Worm (Caenorhabditis elegans) whole organism, L2 larva: ENCODE data around the gene T24E12.13.

ENCODE experiments used
- C34F6.9 ChIP-seq: fragments of 150-350 bp; optimal IDR thresholded peaks from 2 replicates; lab custom pipeline; 2014; ENCODE audit warnings: missing biosample characterization, missing genetic modification characterization
- ZK546.5 ChIP-seq: sonication (generic microtip); optimal IDR thresholded peaks from 2 replicates; lab custom pipeline; 2017; ENCODE audit warnings: missing biosample characterization, missing genetic modification characterization
- alr-1 ChIP-seq: fragments of 150-350 bp; optimal IDR thresholded peaks from 2 replicates; lab custom pipeline; 2014; ENCODE audit warnings: missing biosample characterization, missing genetic modification characterization
- aly-2 ChIP-seq: fragments of 150-350 bp; optimal IDR thresholded peaks from 2 replicates; lab custom pipeline; 2014; ENCODE audit warnings: missing biosample characterization, missing genetic modification characterization
- ama-1 ChIP-seq: fragments of 150-350 bp; optimal IDR thresholded peaks from 2 replicates; lab custom pipeline; 2018; ENCODE audit warnings: inconsistent platforms
- blmp-1 ChIP-seq: sonication (generic microtip); optimal IDR thresholded peaks from 2 replicates; lab custom pipeline; 2017; ENCODE audit warnings: missing genetic modification characterization, mild to moderate bottlenecking, missing compliant biosample characterization, antibody characterized with exemption, moderate library complexity; ENCODE audit not compliant: insufficient read depth
- ceh-16 ChIP-seq: fragments of 150-350 bp; optimal IDR thresholded peaks from 2 replicates; lab custom pipeline; 2014; ENCODE audit warnings: missing biosample characterization, missing genetic modification characterization
- ceh-82 ChIP-seq: fragments of 150-350 bp; optimal IDR thresholded peaks from 2 replicates; lab custom pipeline; 2014; ENCODE audit warnings: missing biosample characterization, missing genetic modification characterization
- crh-2 ChIP-seq: sonication (generic microtip); optimal IDR thresholded peaks from 2 replicates; lab custom pipeline; 2017; ENCODE audit warnings: missing biosample characterization, missing genetic modification characterization
- dmd-4 ChIP-seq: sonication (generic microtip); optimal IDR thresholded peaks from 2 replicates; lab custom pipeline; 2017; ENCODE audit warnings: missing biosample characterization, missing genetic modification characterization
- elt-1 ChIP-seq: fragments of 150-350 bp; optimal IDR thresholded peaks from 2 replicates; lab custom pipeline; 2014; ENCODE audit warnings: missing biosample characterization, missing genetic modification characterization
- elt-3 ChIP-seq: sonication (generic microtip); optimal IDR thresholded peaks from 2 replicates; lab custom pipeline; 2017; ENCODE audit warnings: missing biosample characterization, missing genetic modification characterization
- fos-1 ChIP-seq: fragments of 150-350 bp; optimal IDR thresholded peaks from 2 replicates; lab custom pipeline; 2014; ENCODE audit warnings: missing biosample characterization, missing genetic modification characterization
- gmeb-1 ChIP-seq: fragments of 150-350 bp; optimal IDR thresholded peaks from 2 replicates; lab custom pipeline; 2014; ENCODE audit warnings: missing biosample characterization, missing genetic modification characterization
- lin-39 ChIP-seq: fragments of 150-350 bp; optimal IDR thresholded peaks from 2 replicates; lab custom pipeline; 2014; ENCODE audit warnings: missing biosample characterization, missing genetic modification reagents, missing genetic modification characterization
- lsy-2 ChIP-seq, 2 experiments: fragments of 150-350 bp in 1 of 2; sonication (generic microtip) in 1 of 2; optimal IDR thresholded peaks; 2 replicates each; lab custom pipeline; 2014 to 2017; ENCODE audit warnings: missing biosample characterization in 2 of 2, missing genetic modification characterization in 2 of 2
- mab-5 ChIP-seq: fragments of 150-350 bp; optimal IDR thresholded peaks from 2 replicates; lab custom pipeline; 2014; ENCODE audit warnings: missing biosample characterization, missing genetic modification characterization
- mbf-1 ChIP-seq: sonication (generic microtip); optimal IDR thresholded peaks from 2 replicates; lab custom pipeline; 2017; ENCODE audit warnings: missing biosample characterization, missing genetic modification characterization
- mdl-1 ChIP-seq, 2 experiments: fragments of 150-350 bp in 1 of 2; sonication (generic microtip) in 1 of 2; optimal IDR thresholded peaks; 2 replicates each; lab custom pipeline; 2017; ENCODE audit warnings: missing biosample characterization in 2 of 2, missing genetic modification characterization in 2 of 2
- nhr-11 ChIP-seq: fragments of 150-350 bp; optimal IDR thresholded peaks from 2 replicates; lab custom pipeline; 2014; ENCODE audit warnings: missing biosample characterization, missing genetic modification characterization
- nhr-12 ChIP-seq: fragments of 150-350 bp; optimal IDR thresholded peaks from 2 replicates; lab custom pipeline; 2014; ENCODE audit warnings: missing biosample characterization, missing genetic modification characterization
- nhr-129 ChIP-seq: fragments of 150-350 bp; optimal IDR thresholded peaks from 2 replicates; lab custom pipeline; 2014; ENCODE audit warnings: missing biosample characterization, missing genetic modification characterization
- nhr-23 ChIP-seq: fragments of 150-350 bp; optimal IDR thresholded peaks from 2 replicates; lab custom pipeline; 2014; ENCODE audit warnings: missing biosample characterization, missing genetic modification reagents, missing genetic modification characterization
- nhr-237 ChIP-seq: fragments of 150-350 bp; optimal IDR thresholded peaks from 2 replicates; lab custom pipeline; 2014; ENCODE audit warnings: missing biosample characterization, missing genetic modification characterization
- nhr-25 ChIP-seq: fragments of 150-350 bp; sonication (generic microtip); optimal IDR thresholded peaks from 3 replicates; lab custom pipeline; 2014; ENCODE audit warnings: missing biosample characterization, missing genetic modification characterization
- nhr-6 ChIP-seq: fragments of 150-350 bp; optimal IDR thresholded peaks from 2 replicates; lab custom pipeline; 2014; ENCODE audit warnings: missing biosample characterization, missing genetic modification characterization
- nhr-77 ChIP-seq: fragments of 150-350 bp; optimal IDR thresholded peaks from 2 replicates; lab custom pipeline; 2014; ENCODE audit warnings: missing biosample characterization, missing genetic modification characterization
- peb-1 ChIP-seq: fragments of 150-350 bp; optimal IDR thresholded peaks from 2 replicates; lab custom pipeline; 2014; ENCODE audit warnings: missing biosample characterization, missing genetic modification characterization
- sem-4 ChIP-seq: fragments of 150-350 bp; optimal IDR thresholded peaks from 2 replicates; lab custom pipeline; 2014; ENCODE audit warnings: missing biosample characterization, missing genetic modification reagents, missing genetic modification characterization
- skn-1 ChIP-seq: sonication (generic microtip); optimal IDR thresholded peaks from 2 replicates; lab custom pipeline; 2017; ENCODE audit warnings: missing biosample characterization, missing genetic modification characterization
- sma-3 ChIP-seq: sonication (generic microtip); optimal IDR thresholded peaks from 2 replicates; lab custom pipeline; 2016; ENCODE audit warnings: missing genetic modification reagents, missing genetic modification characterization, missing compliant biosample characterization
- sma-9 ChIP-seq, 2 experiments: fragments of 150-350 bp in 1 of 2; sonication (generic microtip) in 1 of 2; optimal IDR thresholded peaks; 2 replicates each; lab custom pipeline; 2014 to 2016; ENCODE audit warnings: missing genetic modification characterization in 2 of 2, mild to moderate bottlenecking in 1 of 2, missing biosample characterization in 1 of 2, missing compliant biosample characterization in 1 of 2, missing genetic modification reagents in 1 of 2, moderate library complexity in 1 of 2
- unc-55 ChIP-seq: fragments of 150-350 bp; sonication (generic microtip); optimal IDR thresholded peaks from 3 replicates; lab custom pipeline; 2014; ENCODE audit warnings: missing biosample characterization, missing genetic modification reagents, missing genetic modification characterization
- unc-62 ChIP-seq: fragments of 150-350 bp; optimal IDR thresholded peaks from 2 replicates; lab custom pipeline; 2014; ENCODE audit warnings: missing biosample characterization, missing genetic modification reagents, missing genetic modification characterization
- zag-1 ChIP-seq: fragments of 150-350 bp; optimal IDR thresholded peaks from 2 replicates; lab custom pipeline; 2014; ENCODE audit warnings: missing biosample characterization, missing genetic modification characterization
- ztf-11 ChIP-seq: sonication (generic microtip); optimal IDR thresholded peaks from 2 replicates; lab custom pipeline; 2017; ENCODE audit warnings: missing biosample characterization, missing genetic modification characterization
- ztf-4 ChIP-seq: fragments of 150-350 bp; optimal IDR thresholded peaks from 2 replicates; lab custom pipeline; 2014; ENCODE audit warnings: missing biosample characterization, missing genetic modification characterization

T24E12.13 gene

DNA sequence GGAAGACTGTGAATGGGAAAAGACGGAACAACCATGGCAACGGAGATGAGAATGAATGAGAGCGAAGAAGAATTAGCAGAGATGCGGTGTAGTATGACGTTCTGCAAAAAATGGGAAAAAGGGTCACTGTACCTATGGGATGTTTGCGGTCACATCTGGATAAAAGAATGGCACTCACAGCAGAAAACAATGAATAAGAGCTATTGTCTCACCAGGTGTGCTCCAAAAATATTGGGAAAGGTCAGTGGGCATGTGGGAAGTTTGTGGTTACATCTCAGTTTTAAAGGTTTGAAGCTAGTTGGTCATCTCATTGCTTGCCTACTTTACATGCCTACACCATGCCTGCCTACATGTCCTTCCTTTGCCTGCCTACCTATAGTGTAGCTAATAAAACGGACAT, 36.6 kb upstream of the T24E12.13 start, which contains the start of gene fbxb-91:
Gene fbxb-91 (minus strand): TSS at position 101 of the 400 bp plus-strand sequence.
- TF ChIP-seq ztf-11 (no peak), ceh-82 (tag; lab: Kevin White, UChicago) (no peak), nhr-6 (no peak), mbf-1 (tag; lab: Kevin White, UChicago) (no peak), gmeb-1 (no peak), zag-1 (tag; lab: Kevin White, UChicago) (no peak), unc-55 (GFP tag; lab: Kevin White, UChicago) (no peak), nhr-12 (tag; lab: Kevin White, UChicago) (no peak), sma-9 (GFP tag; optimal IDR thresholded peaks at IDR 0.05; lab: Kevin White, UChicago) (no peak), sma-9 (tag; optimal IDR thresholded peaks at IDR 0.05; lab: Kevin White, UChicago) (no peak), crh-2 (tag; lab: Kevin White, UChicago) (no peak), ama-1 (no peak), C34F6.9 (tag; lab: Kevin White, UChicago) (no peak)

DNA sequence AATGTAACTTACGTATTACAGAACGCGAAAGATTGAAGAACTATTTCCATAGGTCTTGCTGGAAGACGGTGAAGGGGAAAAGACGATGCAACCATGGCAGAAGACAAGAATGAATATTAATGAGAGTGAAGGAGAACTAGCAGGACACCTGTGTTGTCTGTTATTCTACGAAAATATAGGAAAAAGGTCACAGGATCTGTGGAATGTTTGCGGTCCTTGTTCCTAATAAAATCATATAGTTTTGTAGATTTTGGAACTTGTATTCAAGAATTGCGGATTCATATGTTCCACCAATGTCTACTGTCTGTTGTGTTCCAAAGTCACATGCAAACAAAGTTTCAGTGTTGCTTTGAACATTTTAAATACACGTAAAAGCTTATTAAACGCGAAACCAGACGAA, 35.1 kb upstream of the T24E12.13 start, which contains the start of gene sdz-11:
Gene sdz-11 (minus strand): TSS at position 101 of the 400 bp plus-strand sequence.
- no peak for TF ChIP-seq mdl-1 (tag; optimal IDR thresholded peaks at IDR 0.05; lab: Kevin White, UChicago)
- TF ChIP-seq ceh-16 (tag; lab: Kevin White, UChicago) = no peak
- no peak for TF ChIP-seq sma-3 (GFP tag; lab: Kevin White, UChicago)
- no peak for TF ChIP-seq nhr-25 (tag; lab: Kevin White, UChicago)
- no peak for TF ChIP-seq sma-9 (GFP tag; optimal IDR thresholded peaks at IDR 0.05; lab: Kevin White, UChicago)
- TF ChIP-seq sma-9 (tag; optimal IDR thresholded peaks at IDR 0.05; lab: Kevin White, UChicago) = no peak
- TF ChIP-seq sem-4 (tag; lab: Kevin White, UChicago) = no peak
- TF ChIP-seq ZK546.5 (tag; lab: Kevin White, UChicago) = no peak
- no peak for TF ChIP-seq crh-2 (tag; lab: Kevin White, UChicago)
- no peak for TF ChIP-seq alr-1
- no peak for TF ChIP-seq lsy-2 (tag; optimal IDR thresholded peaks at IDR 0.05; lab: Kevin White, UChicago)
- TF ChIP-seq elt-3 (tag; lab: Kevin White, UChicago) = no peak
- no peak for TF ChIP-seq unc-62 (GFP tag; lab: Kevin White, UChicago)
- no peak for TF ChIP-seq nhr-129 (tag; lab: Kevin White, UChicago)
- no peak for TF ChIP-seq aly-2 (tag; lab: Kevin White, UChicago)
- TF ChIP-seq nhr-11 (tag; lab: Kevin White, UChicago) = no peak
- TF ChIP-seq skn-1 (tag; lab: Kevin White, UChicago) = no peak
- TF ChIP-seq nhr-12 (tag; lab: Kevin White, UChicago) = no peak
- TF ChIP-seq nhr-23 (tag; lab: Kevin White, UChicago) = no peak

DNA sequence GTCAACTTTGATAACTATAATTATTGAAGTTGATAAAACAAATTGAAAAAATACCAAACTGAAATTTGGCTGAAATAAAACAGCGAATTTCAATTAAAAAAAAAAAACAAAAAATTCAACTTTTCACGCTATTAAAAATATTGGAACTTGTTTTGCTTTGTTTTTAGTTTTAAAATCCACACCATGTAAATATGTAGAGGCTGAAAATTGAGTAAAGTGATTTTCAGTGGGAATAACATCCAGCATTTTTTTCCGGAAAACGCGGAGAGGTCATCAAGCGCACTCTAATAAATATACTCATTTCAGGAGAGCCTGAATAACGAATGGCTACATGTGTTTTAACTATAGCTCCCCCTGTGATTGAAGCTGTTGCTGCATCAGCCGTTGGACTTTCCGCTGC, 33.7 kb upstream of the T24E12.13 start, which contains the start of gene rcd-1:
Gene rcd-1 (plus strand): TSS at position 301 of the 400 bp plus-strand sequence.
- TF ChIP-seq C34F6.9 (tag; lab: Kevin White, UChicago) (no peak), gmeb-1 (no peak), sem-4 (tag; lab: Kevin White, UChicago) (no peak), ceh-82 (tag; lab: Kevin White, UChicago) (no peak), peb-1 (no peak), nhr-12 (tag; lab: Kevin White, UChicago) (no peak), elt-1 (tag; lab: Kevin White, UChicago) (no peak), alr-1 (no peak), mab-5 (no peak), nhr-237 (no peak), fos-1 (tag; lab: Kevin White, UChicago) (no peak), sma-9 (GFP tag; optimal IDR thresholded peaks at IDR 0.05; lab: Kevin White, UChicago) (no peak), sma-9 (tag; optimal IDR thresholded peaks at IDR 0.05; lab: Kevin White, UChicago) (no peak), lin-39 (no peak), mdl-1 (tag; optimal IDR thresholded peaks at IDR 0.05; lab: Kevin White, UChicago) (no peak), nhr-77 (tag; lab: Kevin White, UChicago) (no peak), blmp-1 (tag; lab: Kevin White, UChicago) (no peak), dmd-4 (no peak), nhr-6 (no peak)

DNA sequence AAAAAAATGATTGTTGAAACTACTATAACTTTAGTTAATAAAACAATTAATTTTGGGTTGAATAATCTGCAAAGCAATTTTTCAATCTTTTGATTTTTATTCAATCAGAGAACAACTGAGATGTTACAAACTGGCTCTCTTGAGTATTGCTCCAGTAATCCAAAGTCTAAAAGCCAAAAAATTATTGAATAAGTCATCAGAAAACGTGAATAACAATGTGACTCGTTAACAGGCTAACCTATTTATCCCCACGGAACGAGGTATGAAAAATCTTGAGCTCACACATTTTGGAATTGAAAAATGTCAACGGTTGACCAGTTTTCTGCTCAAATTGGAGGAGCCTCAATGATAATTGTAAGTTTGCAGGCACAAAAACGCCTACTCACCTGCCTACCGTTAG, 29.8 kb upstream of the T24E12.13 start, which contains the start of gene srx-111:
Gene srx-111 (plus strand): TSS at position 301 of the 400 bp plus-strand sequence.
- TF ChIP-seq mdl-1 (tag; optimal IDR thresholded peaks at IDR 0.05; lab: Kevin White, UChicago) = no peak
- no peak for TF ChIP-seq elt-1 (tag; lab: Kevin White, UChicago)
- no peak for TF ChIP-seq ZK546.5 (tag; lab: Kevin White, UChicago)
- TF ChIP-seq nhr-6 = no peak
- no peak for TF ChIP-seq fos-1 (tag; lab: Kevin White, UChicago)
- TF ChIP-seq nhr-129 (tag; lab: Kevin White, UChicago) = no peak
- no peak for TF ChIP-seq ztf-4 (tag; lab: Kevin White, UChicago)
